Worm (Caenorhabditis elegans): ENCODE data around the gene C02H6.1.
A peak's percentile ranks its signal among the peaks of the same experiment; 100 is the strongest.

DNA sequence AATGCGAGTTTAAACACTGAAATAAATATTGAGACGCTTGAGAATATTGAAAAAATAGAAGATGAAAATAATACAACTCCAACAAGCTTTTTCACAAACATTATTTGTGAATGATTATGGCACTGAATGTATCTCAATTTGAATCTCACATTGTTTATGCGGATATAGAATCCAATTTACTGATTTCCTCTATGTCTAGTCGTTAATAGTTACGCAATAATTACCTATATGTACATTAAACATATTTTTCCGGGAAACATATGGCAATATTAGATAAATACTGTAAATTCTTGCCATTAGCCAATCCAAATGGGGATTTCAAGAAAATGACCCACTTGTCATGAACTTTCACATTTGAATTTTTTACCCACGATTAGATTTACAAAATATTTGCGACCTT, 5.7 kb upstream of the C02H6.1 start, which contains the start of gene srx-9:
- no peak for TF ChIP-seq saeg-2 (GFP tag; IDR thresholded peaks at IDR 0.05)
- no peak for TF ChIP-seq R02D3.7 (tag; optimal IDR thresholded peaks at IDR 0.05)
- TF ChIP-seq mdt-29 (GFP tag; IDR thresholded peaks at IDR 0.05) = no peak
- TF ChIP-seq tag-97 (GFP tag; IDR thresholded peaks at IDR 0.05) = no peak
- TF ChIP-seq unc-62 (GFP tag; optimal IDR thresholded peaks at IDR 0.05 in 1 of 2) = peak in 1 of 2 experiments; percentile 2
- no peak for TF ChIP-seq unc-62 (tag; optimal IDR thresholded peaks at IDR 0.05)
- TF ChIP-seq dmd-9 (GFP tag; IDR thresholded peaks at IDR 0.05) = no peak
- TF ChIP-seq pqm-1 (tag; optimal IDR thresholded peaks at IDR 0.05) = no peak
- TF ChIP-seq mep-1 (tag; optimal IDR thresholded peaks at IDR 0.05) = no peak
- no peak for TF ChIP-seq ztf-11 (tag; optimal IDR thresholded peaks at IDR 0.05)
- no peak for TF ChIP-seq nhr-48 (tag; optimal IDR thresholded peaks at IDR 0.05)
- TF ChIP-seq fkh-10 (GFP tag; optimal IDR thresholded peaks at IDR 0.05) = no peak
- TF ChIP-seq dpl-1 (GFP tag; optimal IDR thresholded peaks at IDR 0.05) = no peak

Measured in whole organism, L4 larva.